Worm (Caenorhabditis elegans): ENCODE results near the gene srh-275.

The srh-275 gene

DNA sequence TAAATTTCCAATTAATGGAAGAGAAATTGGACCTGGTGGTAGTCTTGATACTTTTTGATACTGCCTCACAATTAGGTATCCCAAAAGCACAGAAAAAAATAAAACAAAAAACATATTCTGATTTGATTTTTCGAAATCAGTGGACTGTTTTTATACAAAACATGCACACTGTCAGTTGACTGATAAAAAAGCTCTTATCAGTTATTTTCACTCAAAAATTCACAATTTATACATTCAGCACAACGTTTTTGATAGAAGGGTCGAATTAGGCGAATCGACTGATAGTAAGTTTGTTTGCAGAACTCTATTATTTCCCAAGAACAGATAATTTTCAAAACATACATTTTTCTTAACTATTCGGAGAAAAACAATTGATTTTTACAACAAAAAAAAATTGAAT lies 11.3 kb downstream of the srh-275 start, which contains the start of gene cyp-35A2:
Gene cyp-35A2 (minus strand): TSS at position 124 of the 400 bp plus-strand sequence.
- TF ChIP-seq ztf-4 (tag; optimal IDR thresholded peaks at IDR 0.05) (no peak), elt-2 (tag; optimal IDR thresholded peaks at IDR 0.05) (peak; percentile 90)

DNA sequence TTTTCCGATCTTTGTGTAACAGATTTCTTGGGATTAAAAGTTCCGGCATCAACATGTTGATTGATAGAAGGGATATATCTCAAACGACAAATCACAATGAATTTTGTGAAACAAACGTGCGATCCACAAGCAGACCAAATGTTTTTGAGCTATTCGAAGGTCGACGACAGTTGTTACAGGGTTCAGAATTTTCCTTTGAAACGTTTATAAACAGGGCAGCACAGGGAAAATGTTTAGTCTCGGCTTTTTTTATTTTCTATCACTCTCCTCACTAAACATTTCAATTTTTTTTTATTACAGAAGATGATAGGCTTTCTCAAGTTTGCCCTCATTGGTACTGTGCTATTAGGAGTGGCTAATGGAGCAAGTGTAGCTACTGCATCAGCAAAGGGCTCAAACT lies 12.1 kb downstream of the srh-275 start, which contains the start of gene exc-13:
Gene exc-13 (plus strand): TSS at position 301 of the 400 bp plus-strand sequence.
- TF ChIP-seq nhr-71 (tag; optimal IDR thresholded peaks at IDR 0.05): peak; percentile 5
- TF ChIP-seq nhr-90 (tag; optimal IDR thresholded peaks at IDR 0.05; ENCODE audit: poor library complexity): no peak

DNA sequence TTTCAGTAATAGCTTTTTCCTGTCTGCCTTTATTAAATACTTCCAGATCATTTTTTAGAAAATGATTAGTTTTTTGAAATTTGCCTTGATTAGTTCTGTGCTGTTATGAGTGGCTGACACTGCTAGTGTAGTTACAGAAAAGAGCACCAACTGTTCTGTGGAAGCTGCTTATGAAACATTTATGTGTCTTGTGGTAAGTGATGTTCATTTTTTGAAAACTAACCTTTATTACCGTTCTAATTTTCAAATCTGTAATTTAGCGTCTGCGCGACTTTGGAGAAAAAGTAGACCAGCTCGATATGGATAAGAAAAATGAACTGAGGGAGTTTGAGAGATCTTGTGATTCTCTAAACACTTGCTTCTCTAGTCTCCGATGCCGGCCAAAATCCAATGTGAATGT lies 16.8 kb downstream of the srh-275 start, which contains the start of gene srj-14:
Gene srj-14 (plus strand): TSS at position 131 of the 400 bp plus-strand sequence.
- TF ChIP-seq efl-1 (optimal IDR thresholded peaks at IDR 0.05): no peak
- peak in 1 of 2 experiments; percentile 77 for TF ChIP-seq efl-1 (GFP tag; optimal IDR thresholded peaks at IDR 0.05 in 1 of 2)
- TF ChIP-seq grh-1 (GFP tag; IDR thresholded peaks at IDR 0.05): no peak

DNA sequence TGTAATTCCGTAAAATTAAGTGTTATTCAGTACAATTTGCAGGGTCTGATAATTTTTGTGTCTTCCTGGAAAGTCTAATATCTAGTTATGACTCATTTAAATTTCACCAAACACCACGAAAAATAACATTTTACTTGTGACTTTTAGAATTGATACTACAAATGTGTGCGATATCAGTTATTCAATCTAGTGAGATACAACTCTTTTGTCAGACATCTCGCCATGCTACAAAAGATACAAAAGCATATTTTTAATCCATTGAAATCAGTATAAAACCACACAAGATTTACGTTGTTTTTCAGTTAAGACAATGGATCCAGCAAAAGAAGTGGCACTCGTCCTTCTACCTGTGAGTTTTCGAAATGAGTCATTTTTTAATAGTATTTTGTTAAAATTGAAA lies 21.3 kb downstream of the srh-275 start, which contains the start of gene srx-56:
Gene srx-56 (plus strand): TSS at position 301 of the 400 bp plus-strand sequence.
- TF ChIP-seq lin-13 (GFP tag; optimal IDR thresholded peaks at IDR 0.05): no peak
- no peak for TF ChIP-seq nhr-19 (GFP tag; conservative IDR thresholded peaks at IDR 0.05)
- no peak for TF ChIP-seq nhr-84 (tag; optimal IDR thresholded peaks at IDR 0.05)
- TF ChIP-seq fkh-8 (tag; optimal IDR thresholded peaks at IDR 0.05): peak; percentile 50
- TF ChIP-seq rnt-1 (tag; optimal IDR thresholded peaks at IDR 0.05): no peak

DNA sequence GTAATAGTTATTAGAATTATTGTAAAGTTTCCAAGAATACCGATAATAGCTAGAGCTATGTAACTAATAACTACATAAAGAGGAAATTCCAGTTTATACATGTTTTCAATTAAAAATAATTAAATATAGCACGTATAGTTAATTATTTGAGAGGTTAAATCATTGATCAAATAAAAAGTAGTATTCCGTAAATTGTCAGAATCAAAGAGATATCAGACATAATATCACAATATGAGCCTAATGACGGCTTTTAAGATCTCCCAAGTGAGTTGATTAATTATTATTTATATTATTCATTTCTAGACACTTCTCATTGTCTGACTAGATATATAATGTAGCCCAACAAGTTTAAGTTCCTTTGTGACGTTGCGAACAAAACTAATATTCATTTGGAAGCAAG lies 26.6 kb downstream of the srh-275 start, which contains the start of gene srsx-24:
Gene srsx-24 (minus strand): TSS at position 101 of the 400 bp plus-strand sequence.
- TF ChIP-seq ceh-8 (GFP tag; optimal IDR thresholded peaks at IDR 0.05) (peak; percentile 40), vab-15 (tag; optimal IDR thresholded peaks at IDR 0.05) (no peak)

DNA sequence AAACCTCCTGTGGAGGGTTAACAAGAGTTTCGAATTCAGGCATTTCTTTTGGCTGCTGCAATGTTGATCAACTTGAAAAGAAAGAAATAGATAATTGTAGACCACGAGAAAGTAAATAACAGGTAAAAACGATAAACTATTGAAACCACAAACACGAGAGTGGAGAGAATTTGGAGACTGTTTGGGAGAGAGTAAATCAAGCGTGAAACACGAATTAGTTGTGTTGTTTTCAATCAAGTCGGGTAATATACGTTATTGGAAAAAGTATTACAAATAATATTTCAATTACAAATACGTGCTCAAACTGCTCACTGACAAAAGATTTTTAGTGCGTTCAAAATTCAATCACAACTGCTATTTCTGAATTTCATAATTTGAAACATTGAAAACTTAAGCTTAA lies 28.2 kb downstream of the srh-275 start, which contains the start of gene C03G6.17:
Gene C03G6.17 (minus strand): TSS at position 101 of the 400 bp plus-strand sequence.
- TF ChIP-seq elt-2 (tag; optimal IDR thresholded peaks at IDR 0.05) (no peak), unc-98 (GFP tag; IDR thresholded peaks at IDR 0.05) (no peak), efl-3 (GFP tag; optimal IDR thresholded peaks at IDR 0.05) (no peak), nhr-85 (tag) (peak; percentile 63), hpl-2 (GFP tag; optimal IDR thresholded peaks at IDR 0.05) (no peak), zag-1 (tag; optimal IDR thresholded peaks at IDR 0.05) (no peak), nhr-71 (tag; optimal IDR thresholded peaks at IDR 0.05) (no peak), aha-1 (tag; optimal IDR thresholded peaks at IDR 0.05) (no peak), dsc-1 (tag; optimal IDR thresholded peaks at IDR 0.05) (no peak), blmp-1 (tag; optimal IDR thresholded peaks at IDR 0.05) (peak; percentile 22), pag-3 (tag; optimal IDR thresholded peaks at IDR 0.05; ENCODE audit: borderline replicate concordance, insufficient read depth) (no peak), lin-14 (GFP tag; optimal IDR thresholded peaks at IDR 0.05) (no peak), tbx-2 (tag; optimal IDR thresholded peaks at IDR 0.05) (no peak), lin-15B (tag; optimal IDR thresholded peaks at IDR 0.05) (no peak), mab-9 (GFP tag; IDR thresholded peaks at IDR 0.05) (no peak)

DNA sequence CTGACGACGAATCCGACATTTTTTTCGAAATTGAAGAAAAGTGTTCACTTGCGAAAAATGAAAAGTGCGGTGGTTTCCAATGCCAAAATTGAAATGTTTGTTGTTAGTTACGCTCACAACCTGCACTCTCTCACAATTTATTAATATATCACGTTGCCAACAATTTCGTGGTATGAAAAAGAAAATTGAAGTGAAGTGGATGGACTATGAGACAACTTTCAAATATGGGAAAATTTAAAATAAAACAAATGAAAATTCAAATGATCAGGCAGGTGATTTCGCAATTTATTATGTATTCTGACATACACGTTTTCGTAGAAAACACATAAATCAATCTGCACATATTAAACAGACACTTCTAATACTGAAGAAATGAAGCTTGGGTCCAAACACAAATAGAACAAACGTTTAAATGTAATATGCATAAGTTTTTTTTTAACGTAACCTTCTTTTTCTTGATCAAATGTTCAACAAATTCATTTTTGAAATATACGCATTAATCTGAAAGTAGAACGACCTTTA lies 33.3 kb downstream of the srh-275 start, which contains the start of gene srp-6:
Gene srp-6 (minus strand): TSS at position 51 of the 522 bp plus-strand sequence.
- TF ChIP-seq lin-14 (GFP tag; optimal IDR thresholded peaks at IDR 0.05) (peak; percentile 37), efl-1 (optimal IDR thresholded peaks at IDR 0.05) (no peak), efl-1 (GFP tag; optimal IDR thresholded peaks at IDR 0.05 in 1 of 2) (peak in 1 of 2 experiments; percentile 5), nhr-71 (tag; optimal IDR thresholded peaks at IDR 0.05) (peak; percentile 47), fkh-8 (tag; optimal IDR thresholded peaks at IDR 0.05) (peak; percentile 42), blmp-1 (tag; optimal IDR thresholded peaks at IDR 0.05) (peak; percentile 35), hpl-2 (GFP tag; optimal IDR thresholded peaks at IDR 0.05) (no peak), nhr-77 (tag; optimal IDR thresholded peaks at IDR 0.05) (no peak), hlh-4 (tag; optimal IDR thresholded peaks at IDR 0.05) (peak; percentile 57)

All from whole organism, L1 larva.